Fruit fly (Drosophila melanogaster): Measurements from ENCODE around the gene CG32576.

Gene CG32576

DNA sequence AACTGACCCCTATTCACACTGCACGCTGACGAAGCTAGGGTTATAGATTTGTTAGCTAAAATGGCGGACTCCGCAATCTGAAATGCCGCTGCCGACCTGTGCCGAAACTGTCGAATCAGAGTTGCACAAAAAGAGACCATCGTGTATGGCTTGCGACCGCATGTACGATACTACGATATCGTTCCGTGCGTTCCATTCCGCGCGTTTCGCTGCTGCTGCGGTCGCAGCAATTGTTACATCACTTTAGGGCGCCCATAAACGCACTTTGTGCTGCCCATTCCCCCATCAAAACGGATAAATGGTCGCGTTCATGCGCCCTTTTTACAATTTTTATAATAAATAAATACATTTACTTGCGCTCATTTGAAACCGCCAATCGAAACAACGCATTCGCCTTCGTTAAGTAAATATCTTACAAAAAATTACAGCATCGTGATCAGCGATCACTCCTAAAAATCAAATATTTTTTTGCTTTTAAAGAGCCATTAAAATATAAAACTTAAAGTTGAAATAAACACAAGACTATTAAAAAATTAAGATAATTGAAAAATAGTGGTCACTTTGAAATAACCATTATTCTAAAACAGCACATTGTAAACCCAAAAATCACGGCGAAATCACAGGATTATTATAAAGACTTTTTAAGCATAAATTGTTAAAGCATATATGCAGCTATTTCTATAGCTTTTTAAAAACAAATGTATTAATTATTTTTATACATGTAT lies 32.0 kb upstream of the CG32576 start, which contains the start of gene Cyp1:
Gene Cyp1 (minus strand): TSS at position 174 of the 725 bp plus-strand sequence.
- peak; percentile 59; the same call in 2 of the 3 replicates for TF ChIP-seq fd96Ca (GFP tag; IDR thresholded peaks at IDR 0.05)
- no peak for TF ChIP-seq Pif1A (GFP tag; optimal IDR thresholded peaks at IDR 0.05)
- peak; percentile 45; the same call in 1 of the 3 replicates for TF ChIP-seq CG4496 (GFP tag; IDR thresholded peaks at IDR 0.05)
- no peak for TF ChIP-seq CG8301 (tag; optimal IDR thresholded peaks at IDR 0.05)
- TF ChIP-seq CG12605 (GFP tag; IDR thresholded peaks at IDR 0.05): peak; percentile 50
- TF ChIP-seq gl (tag; optimal IDR thresholded peaks at IDR 0.05): no peak
- TF ChIP-seq CG34367 (tag; optimal IDR thresholded peaks at IDR 0.05): no peak
- TF ChIP-seq Pif1B (GFP tag; optimal IDR thresholded peaks at IDR 0.05): peak; percentile 44
- TF ChIP-seq Ets98B (GFP tag; IDR thresholded peaks at IDR 0.05): peak; percentile 42
- no peak for TF ChIP-seq CG32121 (GFP tag; IDR thresholded peaks at IDR 0.05)
- TF ChIP-seq CG17806 (tag; optimal IDR thresholded peaks at IDR 0.05): no peak
- no peak for TF ChIP-seq CG9948 (tag; optimal IDR thresholded peaks at IDR 0.05)
- no peak for TF ChIP-seq CG14655 (GFP tag; optimal IDR thresholded peaks at IDR 0.05)
- no peak for TF ChIP-seq CG15710 (tag; optimal IDR thresholded peaks at IDR 0.05)
- TF ChIP-seq EcR (GFP tag; optimal IDR thresholded peaks at IDR 0.05): peak; percentile 6
- no peak for TF ChIP-seq CG10348 (GFP tag; IDR thresholded peaks at IDR 0.05)
- TF ChIP-seq CG13204 (GFP tag; optimal IDR thresholded peaks at IDR 0.05): no peak
- peak; percentile 16 for TF ChIP-seq Snoo (tag; optimal IDR thresholded peaks at IDR 0.05)
- TF ChIP-seq CG8159 (tag; optimal IDR thresholded peaks at IDR 0.05): no peak
- TF ChIP-seq D1 (tag; optimal IDR thresholded peaks at IDR 0.05): no peak
- no peak for TF ChIP-seq rn (GFP tag; IDR thresholded peaks at IDR 0.05)

dm6 chrX:16319558-16319924 lies 31.2 kb upstream of the CG32576 start:
- no peak for TF ChIP-seq CG8301 (tag; optimal IDR thresholded peaks at IDR 0.05)
- no peak for TF ChIP-seq CG15710 (tag; optimal IDR thresholded peaks at IDR 0.05)

DNA sequence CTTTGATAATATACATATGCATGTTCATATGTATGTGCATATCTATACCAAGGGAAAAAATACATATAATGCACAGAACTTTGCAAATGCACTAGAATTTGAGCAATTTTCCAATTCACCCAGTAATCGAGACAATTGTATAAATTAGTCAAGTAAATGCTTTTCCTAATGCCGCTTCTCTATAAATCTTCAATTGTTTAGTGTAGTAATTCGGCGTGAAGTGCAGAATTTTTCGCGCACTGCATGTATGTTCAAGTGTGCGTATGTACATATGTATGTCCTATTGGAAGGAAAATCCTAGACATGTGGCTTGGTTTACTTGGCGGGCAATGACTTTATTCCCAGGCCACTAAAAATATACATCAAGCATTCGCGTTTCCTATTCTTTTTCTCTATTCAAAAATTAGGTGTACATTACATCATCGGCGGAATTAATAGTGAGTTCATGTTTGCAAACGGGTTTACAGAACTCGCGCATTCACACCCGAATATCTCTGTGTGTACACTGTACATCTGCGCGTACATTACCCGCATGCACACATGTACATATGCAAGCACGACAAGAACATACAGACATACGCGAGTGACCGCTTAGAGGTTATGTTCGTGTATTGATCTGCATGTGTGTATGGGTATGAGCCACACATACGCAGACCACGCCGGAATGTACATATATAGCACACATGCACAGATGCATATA lies 30.7 kb upstream of the CG32576 start:
- TF ChIP-seq CG15710 (tag; optimal IDR thresholded peaks at IDR 0.05) (peak; percentile 68), CG12605 (GFP tag; IDR thresholded peaks at IDR 0.05) (peak; percentile 68), Ets98B (GFP tag; IDR thresholded peaks at IDR 0.05) (peak; percentile 73), CG14655 (GFP tag; optimal IDR thresholded peaks at IDR 0.05) (no peak), CG9948 (tag; optimal IDR thresholded peaks at IDR 0.05) (peak; percentile 79), EcR (GFP tag; optimal IDR thresholded peaks at IDR 0.05) (peak; percentile 94), fd96Ca (GFP tag; IDR thresholded peaks at IDR 0.05) (peak; percentile 83), CG8159 (tag; optimal IDR thresholded peaks at IDR 0.05) (peak; percentile 76), Pif1A (GFP tag; optimal IDR thresholded peaks at IDR 0.05) (peak; percentile 82), CG4496 (GFP tag; IDR thresholded peaks at IDR 0.05) (peak; percentile 87), CG10348 (GFP tag; IDR thresholded peaks at IDR 0.05) (no peak), CG8301 (tag; optimal IDR thresholded peaks at IDR 0.05) (peak; percentile 76), CG32121 (GFP tag; IDR thresholded peaks at IDR 0.05) (peak; percentile 48; the same call in 1 of the 2 replicates), CG17806 (tag; optimal IDR thresholded peaks at IDR 0.05) (peak; percentile 77), CG34367 (tag; optimal IDR thresholded peaks at IDR 0.05) (peak; percentile 71), Snoo (tag; optimal IDR thresholded peaks at IDR 0.05) (peak; percentile 39), rn (GFP tag; IDR thresholded peaks at IDR 0.05) (peak; percentile 64), gl (tag; optimal IDR thresholded peaks at IDR 0.05) (no peak), CG13204 (GFP tag; optimal IDR thresholded peaks at IDR 0.05) (no peak), D1 (tag; optimal IDR thresholded peaks at IDR 0.05) (no peak), Pif1B (GFP tag; optimal IDR thresholded peaks at IDR 0.05) (peak; percentile 86)

- TF ChIP-seq Pif1B (GFP tag; optimal IDR thresholded peaks at IDR 0.05): no peak
- no peak for TF ChIP-seq EcR (GFP tag; optimal IDR thresholded peaks at IDR 0.05)
- no peak for TF ChIP-seq CG17806 (tag; optimal IDR thresholded peaks at IDR 0.05)
- TF ChIP-seq CG4496 (GFP tag; IDR thresholded peaks at IDR 0.05): 0 out of 3 replicates have a peak, but pooled peaks have one; percentile 18
- no peak for TF ChIP-seq CG10348 (GFP tag; IDR thresholded peaks at IDR 0.05)
- peak; percentile 3 for TF ChIP-seq CG15710 (tag; optimal IDR thresholded peaks at IDR 0.05)
- no peak for TF ChIP-seq CG34367 (tag; optimal IDR thresholded peaks at IDR 0.05)
- TF ChIP-seq CG9948 (tag; optimal IDR thresholded peaks at IDR 0.05): no peak
- no peak for TF ChIP-seq D1 (tag; optimal IDR thresholded peaks at IDR 0.05)
- no peak for TF ChIP-seq CG8301 (tag; optimal IDR thresholded peaks at IDR 0.05)
Observed at dm6 chrX:16313078-16313875, 24.9 kb upstream of the CG32576 start, which contains the start of the genes CG9915 and SWIP. Gene CG9915, minus strand, starts transcription at chrX:16313138. Gene SWIP, plus strand, starts transcription at chrX:16313709.

DNA sequence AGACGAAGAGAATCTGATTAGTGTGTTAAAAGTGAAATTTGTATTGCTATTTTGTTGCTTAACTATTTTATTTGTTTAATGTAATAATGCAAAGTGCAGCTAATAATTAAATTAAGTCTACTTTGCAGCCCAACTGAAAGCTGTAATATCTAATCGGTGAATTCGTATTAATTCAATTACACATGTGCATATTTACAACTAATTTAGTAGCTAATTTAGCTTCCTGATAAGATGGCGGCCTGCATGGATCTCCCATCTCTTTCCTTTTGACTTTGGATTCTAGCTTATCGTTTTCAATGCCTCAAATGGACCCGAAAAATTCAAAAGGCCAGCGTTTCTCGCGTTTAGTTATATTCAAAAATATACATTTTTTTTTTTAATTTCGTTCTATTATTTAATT lies 21.4 kb upstream of the CG32576 start:
- TF ChIP-seq gl (tag; optimal IDR thresholded peaks at IDR 0.05): no peak
